Fruit fly (Drosophila melanogaster): ENCODE results near the gene CG12502.

DNA sequence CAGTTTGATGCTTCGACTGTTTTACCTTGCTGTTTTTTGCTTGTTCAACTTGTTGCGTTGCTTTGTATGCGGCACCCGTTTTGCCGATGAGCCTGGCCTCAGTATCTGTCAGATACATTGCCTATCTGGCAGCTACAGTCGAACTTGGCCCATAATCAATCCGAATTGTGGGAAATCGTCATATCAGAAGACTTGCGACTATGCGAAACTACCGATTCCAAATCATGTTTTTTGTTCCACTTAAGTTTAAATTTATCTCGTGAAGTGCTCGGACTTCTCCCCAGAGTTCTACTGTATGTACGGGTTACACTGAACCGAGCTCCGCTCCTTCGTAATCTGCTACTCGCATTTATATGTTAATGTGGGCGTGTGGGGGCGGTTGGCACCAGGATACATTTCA, 19.0 kb downstream of the CG12502 start:
- no peak for TF ChIP-seq CG15601 (tag; optimal IDR thresholded peaks at IDR 0.05)
- no peak for TF ChIP-seq pfk (GFP tag; optimal IDR thresholded peaks at IDR 0.05)
- no peak for TF ChIP-seq CG43689 (GFP tag; IDR thresholded peaks at IDR 0.05)
- TF ChIP-seq slp2 (GFP tag; optimal IDR thresholded peaks at IDR 0.05) = no peak
- no peak for TF ChIP-seq CG34422 (GFP tag; IDR thresholded peaks at IDR 0.05)
- TF ChIP-seq Hsf (GFP tag; optimal IDR thresholded peaks at IDR 0.05) = no peak
- TF ChIP-seq ash1 (GFP tag; optimal IDR thresholded peaks at IDR 0.05) = no peak
